Worm (Caenorhabditis elegans) whole organism, early embryonic: ENCODE measurements around the gene his-69.

Source experiments
- ama-1 ChIP-seq: fragments of 150-350 bp; optimal IDR thresholded peaks from 2 replicates; lab custom pipeline; 2014
- ets-7 ChIP-seq: sonication (generic microtip); optimal IDR thresholded peaks from 2 replicates; lab custom pipeline; 2016; ENCODE audit warnings: missing genotype, missing genetic modification characterization, missing compliant biosample characterization
- tbx-37 ChIP-seq: fragments of 200-800 bp; sonication (Bioruptor generic); conservative IDR thresholded peaks from 2 replicates; pipeline ENCODE4 v1.3.6; 2022; ENCODE audit warnings: missing genetic modification reagents, missing genetic modification characterization, missing compliant biosample characterization

DNA sequence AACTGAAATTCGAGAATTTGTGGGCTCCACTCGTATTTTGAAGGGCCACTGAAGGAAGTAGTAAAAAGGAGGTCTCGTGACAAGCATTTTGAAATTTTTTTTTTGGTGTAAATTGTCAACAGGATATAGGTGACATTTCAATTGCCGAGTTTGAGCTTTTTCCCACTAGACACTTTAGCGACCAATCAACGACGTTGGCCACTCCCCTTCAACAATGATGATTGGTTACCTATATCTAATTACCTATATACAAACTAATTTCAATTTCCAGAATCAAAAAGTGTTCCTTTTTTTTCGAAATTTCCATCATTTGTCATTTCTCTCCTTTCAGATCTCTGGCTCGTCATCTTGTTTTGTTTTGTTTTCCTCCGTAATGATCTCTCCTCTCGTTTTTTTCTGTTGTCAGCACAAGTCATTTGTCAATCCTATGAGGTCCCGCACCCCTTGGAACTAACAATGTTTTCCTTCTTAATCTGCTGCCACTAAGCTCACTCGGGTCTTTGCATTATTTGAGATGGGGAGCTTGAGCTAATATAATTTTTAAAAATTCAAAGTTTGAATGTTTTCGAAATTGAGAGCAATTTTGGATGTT, 49.5 kb upstream of the his-69 start:
- TF ChIP-seq ama-1 (lab: Kevin White, UChicago) (no peak), tbx-37 (GFP tag; lab: Robert Waterston, UW) (no peak), ets-7 (tag; lab: Kevin White, UChicago) (no peak)
